Worm (Caenorhabditis elegans): Measurements from ENCODE around the gene srsx-16.
A peak's percentile ranks its signal among the peaks of the same experiment; 100 is the strongest.

srsx-16 gene

DNA sequence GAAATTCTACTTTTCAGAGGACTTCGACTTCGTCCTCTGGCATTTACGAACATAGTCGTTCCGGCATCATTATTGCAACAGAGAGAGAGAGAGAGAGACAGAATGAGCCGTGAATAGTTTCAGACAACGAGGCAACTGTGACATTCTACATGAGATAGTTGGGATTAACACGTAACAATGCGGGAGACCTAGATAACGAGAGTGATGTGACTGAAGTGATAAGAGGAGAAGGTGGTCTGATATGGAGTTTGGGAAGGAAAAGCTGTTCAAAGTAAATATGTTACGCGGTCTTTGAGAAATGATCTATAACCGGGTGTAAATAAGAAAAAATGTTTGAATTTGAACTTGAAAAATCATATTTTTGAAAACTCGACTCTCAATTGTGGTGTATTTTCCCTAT is 39.9 kb upstream of the srsx-16 start (continued):
- TF ChIP-seq ceh-82 (tag; optimal IDR thresholded peaks at IDR 0.05) (no peak), lin-38 (GFP tag; IDR thresholded peaks at IDR 0.05) (no peak), ceh-44 (GFP tag; IDR thresholded peaks at IDR 0.05) (no peak), madf-9 (GFP tag; conservative IDR thresholded peaks at IDR 0.05) (no peak), ceh-32 (tag; optimal IDR thresholded peaks at IDR 0.05; ENCODE audit: poor library complexity) (no peak), ztf-11 (tag; optimal IDR thresholded peaks at IDR 0.05) (no peak), F10B5.3 (tag; optimal IDR thresholded peaks at IDR 0.05) (no peak), duxl-1 (tag; optimal IDR thresholded peaks at IDR 0.05; ENCODE audit: poor library complexity) (no peak), hmg-1.1 (GFP tag; IDR thresholded peaks at IDR 0.05) (0 out of 2 replicates have a peak, but pooled peaks have one; percentile 13), zfp-3 (GFP tag; conservative IDR thresholded peaks at IDR 0.05) (no peak), egl-43 (GFP tag; IDR thresholded peaks at IDR 0.05) (no peak), dmd-8 (GFP tag; IDR thresholded peaks at IDR 0.05) (no peak), nhr-77 (tag; optimal IDR thresholded peaks at IDR 0.05) (peak; percentile 26), nhr-48 (tag; optimal IDR thresholded peaks at IDR 0.05) (no peak), Y105C5A.15 (GFP tag; IDR thresholded peaks at IDR 0.05) (no peak), aly-2 (tag; optimal IDR thresholded peaks at IDR 0.05) (no peak), rbr-2 (tag; optimal IDR thresholded peaks at IDR 0.05) (no peak), saeg-2 (GFP tag; IDR thresholded peaks at IDR 0.05) (no peak), mxl-2 (GFP tag; conservative IDR thresholded peaks at IDR 0.05) (no peak), nhr-11 (tag; optimal IDR thresholded peaks at IDR 0.05) (no peak), F26F4.8 (GFP tag; conservative IDR thresholded peaks at IDR 0.05) (no peak), mxl-3 (GFP tag; optimal IDR thresholded peaks at IDR 0.05) (peak; percentile 31), fkh-10 (GFP tag; optimal IDR thresholded peaks at IDR 0.05) (no peak), zag-1 (tag; optimal IDR thresholded peaks at IDR 0.05) (no peak), lin-1 (GFP tag; IDR thresholded peaks at IDR 0.05) (peak; percentile 82), dve-1 (tag; optimal IDR thresholded peaks at IDR 0.05; ENCODE audit: insufficient read depth) (peak; percentile 83), unc-39 (tag; optimal IDR thresholded peaks at IDR 0.05) (no peak), snpc-4 (tag; optimal IDR thresholded peaks at IDR 0.05) (no peak), nhr-237 (tag; optimal IDR thresholded peaks at IDR 0.05) (no peak), zfp-2 (tag; optimal IDR thresholded peaks at IDR 0.05) (no peak), cey-2 (tag; optimal IDR thresholded peaks at IDR 0.05; ENCODE audit: borderline replicate concordance, insufficient read depth) (no peak), daf-12 (tag; optimal IDR thresholded peaks at IDR 0.05) (no peak), daf-16 (GFP tag; optimal IDR thresholded peaks at IDR 0.05) (no peak), daf-16 (tag; optimal IDR thresholded peaks at IDR 0.05) (peak; percentile 93), lim-7 (GFP tag; IDR thresholded peaks at IDR 0.05) (no peak), D1046.2 (GFP tag; IDR thresholded peaks at IDR 0.05) (no peak), ZK337.2 (GFP tag; IDR thresholded peaks at IDR 0.05) (no peak), egl-27 (tag; optimal IDR thresholded peaks at IDR 0.05) (no peak), jun-1 (tag; optimal IDR thresholded peaks at IDR 0.05) (no peak), skn-1 (tag; optimal IDR thresholded peaks at IDR 0.05) (no peak), lin-29 (GFP tag; IDR thresholded peaks at IDR 0.05) (no peak), daf-8 (GFP tag; IDR thresholded peaks at IDR 0.05) (no peak), lin-13 (GFP tag; optimal IDR thresholded peaks at IDR 0.05) (no peak), F37D6.2 (tag; optimal IDR thresholded peaks at IDR 0.05) (no peak), nhr-10 (tag; optimal IDR thresholded peaks at IDR 0.05) (no peak), R02D3.7 (tag; optimal IDR thresholded peaks at IDR 0.05) (no peak), unc-62 (GFP tag; optimal IDR thresholded peaks at IDR 0.05 in 1 of 2) (peak in 1 of 2 experiments; percentile 53), unc-62 (tag; optimal IDR thresholded peaks at IDR 0.05) (no peak), nhr-28 (tag; optimal IDR thresholded peaks at IDR 0.05) (peak; percentile 80), Y5F2A.4 (GFP tag; optimal IDR thresholded peaks at IDR 0.05) (no peak), ceh-20 (GFP tag; IDR thresholded peaks at IDR 0.05) (no peak), nhr-76 (tag; optimal IDR thresholded peaks at IDR 0.05) (no peak), tag-97 (GFP tag; IDR thresholded peaks at IDR 0.05) (no peak), T26A8.4 (GFP tag; IDR thresholded peaks at IDR 0.05) (no peak)

All from whole organism, L4 larva.